Worm (Caenorhabditis elegans) whole organism, L1 larva: Measurements from ENCODE around the gene txt-10.

Experiments used
- C34B4.2 ChIP-seq: sonication (generic microtip); optimal IDR thresholded peaks from 2 replicates; lab custom pipeline; 2017; ENCODE audit warnings: mild to moderate bottlenecking, missing genetic modification characterization, missing compliant biosample characterization
- aha-1 ChIP-seq: fragments of 150-350 bp; optimal IDR thresholded peaks from 2 replicates; lab custom pipeline; 2014; ENCODE audit warnings: missing biosample characterization, missing genetic modification characterization
- dsc-1 ChIP-seq: sonication (generic microtip); optimal IDR thresholded peaks from 2 replicates; lab custom pipeline; 2016; ENCODE audit warnings: mild to moderate bottlenecking, missing genetic modification characterization, missing compliant biosample characterization
- egl-27 ChIP-seq, 2 experiments: fragments of 150-350 bp in 1 of 2; sonication (generic microtip); optimal IDR thresholded peaks; 3 replicates each; lab custom pipeline; 2017 to 2018; ENCODE audit warnings: missing biosample characterization in 2 of 2, missing genetic modification characterization in 2 of 2, missing genetic modification reagents in 2 of 2
- jun-1 ChIP-seq: fragments of 150-350 bp; optimal IDR thresholded peaks from 2 replicates; lab custom pipeline; 2014; ENCODE audit warnings: missing biosample characterization, missing genetic modification reagents, missing genetic modification characterization
- lin-39 ChIP-seq: fragments of 150-350 bp; optimal IDR thresholded peaks from 2 replicates; lab custom pipeline; 2014; ENCODE audit warnings: missing biosample characterization, missing genetic modification reagents, missing genetic modification characterization
- skn-1 ChIP-seq: fragments of 150-350 bp; optimal IDR thresholded peaks from 2 replicates; lab custom pipeline; 2014; ENCODE audit warnings: missing biosample characterization, missing genetic modification characterization
- tbx-2 ChIP-seq: sonication (generic microtip); optimal IDR thresholded peaks from 2 replicates; lab custom pipeline; 2016; ENCODE audit warnings: missing genetic modification characterization, missing compliant biosample characterization
- tlp-1 ChIP-seq: fragments of 150-350 bp; optimal IDR thresholded peaks from 2 replicates; lab custom pipeline; 2014; ENCODE audit warnings: missing biosample characterization, missing genetic modification characterization

ce11 chrV:10572614-10573013 lies 40.0 kb upstream of the txt-10 start, which contains the start of gene del-6:
- no peak for TF ChIP-seq C34B4.2
- no peak for TF ChIP-seq jun-1 (tag; lab: Kevin White, UChicago)
- no peak for TF ChIP-seq lin-39 (tag; lab: Kevin White, UChicago)
- TF ChIP-seq tlp-1 (tag; lab: Kevin White, UChicago) = no peak
- TF ChIP-seq dsc-1 (tag; lab: Kevin White, UChicago) = no peak
- TF ChIP-seq aha-1 (tag; lab: Kevin White, UChicago) = no peak
- no peak for TF ChIP-seq egl-27 (tag; optimal IDR thresholded peaks at IDR 0.05; lab: Kevin White, UChicago)
- no peak for TF ChIP-seq tbx-2 (tag; lab: Kevin White, UChicago)
- no peak for TF ChIP-seq skn-1 (tag; lab: Kevin White, UChicago)
